Worm (Caenorhabditis elegans): ENCODE results near the gene Y54F10BM.13.

ce11 chrIII:2308026-2308425, 22.9 kb downstream of the Y54F10BM.13 start, which contains the start of the genes fbxa-1 and Y54F10BM.20:
- TF ChIP-seq Y53F4B.3 (GFP tag; IDR thresholded peaks at IDR 0.05) (no peak), sdz-38 (tag; optimal IDR thresholded peaks at IDR 0.05) (no peak), madf-3 (GFP tag; IDR thresholded peaks at IDR 0.05) (no peak), ekl-4 (GFP tag; IDR thresholded peaks at IDR 0.05) (no peak), hsf-1 (GFP tag; IDR thresholded peaks at IDR 0.05) (no peak), ccch-3 (GFP tag; optimal IDR thresholded peaks at IDR 0.05) (no peak), mel-28 (tag; optimal IDR thresholded peaks at IDR 0.05; ENCODE audit: borderline replicate concordance) (no peak), T26A5.8 (tag; optimal IDR thresholded peaks at IDR 0.05) (no peak), F23B12.7 (tag; optimal IDR thresholded peaks at IDR 0.05; ENCODE audit: insufficient read depth) (no peak), lin-35 (GFP tag; optimal IDR thresholded peaks at IDR 0.05) (no peak), pha-4 (tag; optimal IDR thresholded peaks at IDR 0.05) (no peak), egl-18 (GFP tag; IDR thresholded peaks at IDR 0.05) (no peak), ceh-79 (tag; optimal IDR thresholded peaks at IDR 0.05) (no peak), ztf-25 (GFP tag; IDR thresholded peaks at IDR 0.05) (no peak)
